Worm (Caenorhabditis elegans) whole organism, midembryonic: Measurements from ENCODE around the gene prdm-14.
A peak's percentile ranks its signal among the peaks of the same experiment; 100 is the strongest.

Source experiments
- T22C8.4 ChIP-seq: fragments of 200-800 bp; sonication (Bioruptor generic); IDR thresholded peaks from 2 replicates; pipeline ENCODE4 v1.3.6; 2022; ENCODE audit warnings: missing genetic modification characterization, missing compliant biosample characterization
- cog-1 ChIP-seq: sonication (generic microtip); optimal IDR thresholded peaks from 2 replicates; lab custom pipeline; 2016; ENCODE audit warnings: missing genetic modification characterization, missing compliant biosample characterization
- flt-1 ChIP-seq: fragments of 200-800 bp; sonication (Bioruptor generic); IDR thresholded peaks from 2 replicates; pipeline ENCODE4 v1.3.6; 2022; ENCODE audit warnings: missing genetic modification characterization, missing compliant biosample characterization
- klf-2 ChIP-seq: fragments of 200-800 bp; sonication (Bioruptor generic); conservative IDR thresholded peaks from 2 replicates; pipeline ENCODE4 v1.3.6; 2022; ENCODE audit warnings: missing genetic modification reagents, missing genetic modification characterization, missing compliant biosample characterization
- med-1 ChIP-seq: sonication (generic microtip); optimal IDR thresholded peaks from 2 replicates; lab custom pipeline; 2017; ENCODE audit warnings: missing genetic modification characterization, mild to moderate bottlenecking, missing compliant biosample characterization, antibody characterized with exemption, missing genetic modification reagents; ENCODE audit not compliant: insufficient read depth
- ref-1 ChIP-seq: fragments of 200-800 bp; sonication (Bioruptor generic); conservative IDR thresholded peaks from 2 replicates; pipeline ENCODE4 v1.3.6; 2022; ENCODE audit warnings: missing genetic modification reagents, missing genetic modification characterization, missing compliant biosample characterization
- tab-1 ChIP-seq: fragments of 200-800 bp; sonication (Bioruptor generic); IDR thresholded peaks from 2 replicates; pipeline ENCODE4 v1.3.6; 2022; ENCODE audit warnings: missing genetic modification characterization, missing compliant biosample characterization
- ztf-23 ChIP-seq: fragments of 200-800 bp; sonication (Bioruptor generic); IDR thresholded peaks from 2 replicates; pipeline ENCODE4 v1.3.6; 2022; ENCODE audit warnings: missing genetic modification reagents, missing genetic modification characterization, missing compliant biosample characterization
- ztf-29 ChIP-seq: fragments of 200-800 bp; sonication (Bioruptor generic); IDR thresholded peaks from 2 replicates; pipeline ENCODE4 v1.3.6; 2022; ENCODE audit warnings: missing genetic modification reagents, missing genetic modification characterization, missing compliant biosample characterization

The prdm-14 gene

ce11 chrX:9022779-9023178 is 23.2 kb upstream of the prdm-14 start, which contains the start of gene T25B6.6:
T25B6.6 (minus strand) TSS chrX:9022879.
- TF ChIP-seq tab-1 (GFP tag; lab: Robert Waterston, UW), result no peak
- no peak for TF ChIP-seq ref-1 (GFP tag; lab: Robert Waterston, UW)
- no peak for TF ChIP-seq T22C8.4 (GFP tag; lab: Robert Waterston, UW)
- no peak for TF ChIP-seq flt-1 (GFP tag; lab: Robert Waterston, UW)

- TF ChIP-seq ztf-23 (no peak), tab-1 (GFP tag; lab: Robert Waterston, UW) (no peak), T22C8.4 (GFP tag; lab: Robert Waterston, UW) (no peak), klf-2 (GFP tag; lab: Robert Waterston, UW) (no peak), ztf-29 (GFP tag; lab: Robert Waterston, UW) (no peak), ref-1 (GFP tag; lab: Robert Waterston, UW) (no peak)
These were observed 22.2 kb upstream of the prdm-14 start for ce11 chrX:9023816-9024215.

ce11 chrX:9024270-9024669 is 21.7 kb upstream of the prdm-14 start:
- TF ChIP-seq ztf-29 (GFP tag; lab: Robert Waterston, UW) (no peak), tab-1 (GFP tag; lab: Robert Waterston, UW) (no peak), ztf-23 (no peak), med-1 (GFP tag; lab: Kevin White, UChicago) (no peak), klf-2 (GFP tag; lab: Robert Waterston, UW) (no peak), T22C8.4 (GFP tag; lab: Robert Waterston, UW) (peak; percentile 34; the same call in 1 of the 2 replicates), flt-1 (GFP tag; lab: Robert Waterston, UW) (no peak; the same call in 1 of the 2 replicates), cog-1 (tag; lab: Kevin White, UChicago) (no peak), ref-1 (GFP tag; lab: Robert Waterston, UW) (peak; percentile 71; the same call in 1 of the 2 replicates)

- TF ChIP-seq med-1 (GFP tag; lab: Kevin White, UChicago) (no peak), T22C8.4 (GFP tag; lab: Robert Waterston, UW) (no peak), tab-1 (GFP tag; lab: Robert Waterston, UW) (no peak), ref-1 (GFP tag; lab: Robert Waterston, UW) (no peak), ztf-29 (GFP tag; lab: Robert Waterston, UW) (no peak), flt-1 (GFP tag; lab: Robert Waterston, UW) (no peak), klf-2 (GFP tag; lab: Robert Waterston, UW) (no peak), ztf-23 (no peak), cog-1 (tag; lab: Kevin White, UChicago) (no peak)
These were observed 20.5 kb upstream of the prdm-14 start for ce11 chrX:9025484-9025883.

ce11 chrX:9027304-9027703 is 18.7 kb upstream of the prdm-14 start, which contains the start of gene T25B6.3:
T25B6.3 (plus strand) TSS chrX:9027604.
- TF ChIP-seq ref-1 (GFP tag; lab: Robert Waterston, UW) (no peak), cog-1 (tag; lab: Kevin White, UChicago) (no peak), T22C8.4 (GFP tag; lab: Robert Waterston, UW) (no peak), flt-1 (GFP tag; lab: Robert Waterston, UW) (no peak), ztf-29 (GFP tag; lab: Robert Waterston, UW) (no peak), med-1 (GFP tag; lab: Kevin White, UChicago) (no peak), ztf-23 (no peak), klf-2 (GFP tag; lab: Robert Waterston, UW) (no peak), tab-1 (GFP tag; lab: Robert Waterston, UW) (no peak)

- no peak for TF ChIP-seq cog-1 (tag; lab: Kevin White, UChicago)
- no peak for TF ChIP-seq T22C8.4 (GFP tag; lab: Robert Waterston, UW)
- TF ChIP-seq klf-2 (GFP tag; lab: Robert Waterston, UW), result no peak
- no peak for TF ChIP-seq med-1 (GFP tag; lab: Kevin White, UChicago)
- TF ChIP-seq ztf-23, result no peak
- TF ChIP-seq ztf-29 (GFP tag; lab: Robert Waterston, UW), result no peak
- no peak for TF ChIP-seq flt-1 (GFP tag; lab: Robert Waterston, UW)
These were observed 17.0 kb upstream of the prdm-14 start, which contains the start of gene snf-12 for ce11 chrX:9028909-9029520. snf-12 (plus strand) TSS chrX:9029470.

- TF ChIP-seq klf-2 (GFP tag; lab: Robert Waterston, UW) (no peak), ref-1 (GFP tag; lab: Robert Waterston, UW) (no peak), ztf-29 (GFP tag; lab: Robert Waterston, UW) (no peak), T22C8.4 (GFP tag; lab: Robert Waterston, UW) (no peak), flt-1 (GFP tag; lab: Robert Waterston, UW) (no peak), ztf-23 (no peak), med-1 (GFP tag; lab: Kevin White, UChicago) (no peak), cog-1 (tag; lab: Kevin White, UChicago) (no peak), tab-1 (GFP tag; lab: Robert Waterston, UW) (no peak)
These were observed 11.7 kb upstream of the prdm-14 start, which contains the start of gene nep-22 for ce11 chrX:9034310-9034709. nep-22 (plus strand) TSS chrX:9034554.

ce11 chrX:9035142-9035541 is 10.9 kb upstream of the prdm-14 start:
- TF ChIP-seq ztf-23 (no peak), T22C8.4 (GFP tag; lab: Robert Waterston, UW) (no peak), cog-1 (tag; lab: Kevin White, UChicago) (no peak), ztf-29 (GFP tag; lab: Robert Waterston, UW) (no peak), flt-1 (GFP tag; lab: Robert Waterston, UW) (no peak), tab-1 (GFP tag; lab: Robert Waterston, UW) (no peak), ref-1 (GFP tag; lab: Robert Waterston, UW) (no peak), klf-2 (GFP tag; lab: Robert Waterston, UW) (no peak), med-1 (GFP tag; lab: Kevin White, UChicago) (no peak)

- TF ChIP-seq tab-1 (GFP tag; lab: Robert Waterston, UW) (no peak), T22C8.4 (GFP tag; lab: Robert Waterston, UW) (no peak), ref-1 (GFP tag; lab: Robert Waterston, UW) (no peak), ztf-23 (no peak), ztf-29 (GFP tag; lab: Robert Waterston, UW) (no peak), med-1 (GFP tag; lab: Kevin White, UChicago) (no peak), cog-1 (tag; lab: Kevin White, UChicago) (no peak), klf-2 (GFP tag; lab: Robert Waterston, UW) (no peak), flt-1 (GFP tag; lab: Robert Waterston, UW) (no peak)
These were observed 9.8 kb upstream of the prdm-14 start for ce11 chrX:9036237-9036636.
